Worm (Caenorhabditis elegans) whole organism, L1 larva: ENCODE results near the gene str-60.

Experiments used
- C04F5.9 ChIP-seq: sonication (generic microtip); optimal IDR thresholded peaks from 2 replicates; lab custom pipeline; 2016; ENCODE audit warnings: missing genetic modification characterization, missing compliant biosample characterization
- C16A3.4 ChIP-seq: fragments of 150-350 bp; optimal IDR thresholded peaks from 2 replicates; lab custom pipeline; 2014; ENCODE audit warnings: missing biosample characterization, missing genetic modification characterization
- alr-1 ChIP-seq: fragments of 200-800 bp; sonication (Bioruptor generic); optimal IDR thresholded peaks from 2 replicates; lab custom pipeline; 2018; ENCODE audit warnings: borderline replicate concordance, mild to moderate bottlenecking, missing genetic modification characterization, missing compliant biosample characterization
- aly-2 ChIP-seq: fragments of 150-350 bp; optimal IDR thresholded peaks from 2 replicates; lab custom pipeline; 2014; ENCODE audit warnings: missing biosample characterization, missing genetic modification characterization
- ama-1 ChIP-seq: fragments of 150-350 bp; optimal IDR thresholded peaks from 2 replicates; lab custom pipeline; 2014
- blmp-1 ChIP-seq: fragments of 150-350 bp; optimal IDR thresholded peaks from 2 replicates; lab custom pipeline; 2014; ENCODE audit warnings: missing biosample characterization, missing genetic modification characterization
- ceh-82 ChIP-seq, 3 experiments: fragments of 150-350 bp in 1 of 3; sonication (generic microtip) in 2 of 3; optimal IDR thresholded peaks; 2 replicates each; lab custom pipeline; 2014 to 2017; ENCODE audit warnings: missing biosample characterization in 3 of 3, missing genetic modification characterization in 3 of 3
- ceh-88 ChIP-seq: fragments of 200-800 bp; sonication (Bioruptor generic); IDR thresholded peaks from 2 replicates; pipeline ENCODE4 v1.3.6; 2022; ENCODE audit warnings: missing genetic modification characterization, missing compliant biosample characterization
- ceh-90 ChIP-seq: sonication (generic microtip); optimal IDR thresholded peaks from 2 replicates; lab custom pipeline; 2016; ENCODE audit warnings: missing genetic modification characterization, missing compliant biosample characterization
- ces-1 ChIP-seq: fragments of 150-350 bp; optimal IDR thresholded peaks from 2 replicates; lab custom pipeline; 2014; ENCODE audit warnings: missing biosample characterization, missing genetic modification reagents, missing genetic modification characterization
- dpl-1 ChIP-seq, 3 experiments: fragments of 150-350 bp in 2 of 3; sonication (generic microtip) in 1 of 3; optimal IDR thresholded peaks; 2 replicates each; lab custom pipeline; 2014 to 2017; ENCODE audit warnings: missing biosample characterization in 3 of 3, missing genetic modification characterization in 3 of 3, missing genetic modification reagents in 3 of 3
- efl-1 ChIP-seq, 4 experiments: fragments of 150-350 bp; optimal IDR thresholded peaks in 3 of 4; peaks in 1 of 4; 1 replicate in 1 of 4; 2 replicates in 3 of 4; lab custom pipeline; 2014; ENCODE audit warnings: missing biosample characterization in 2 of 4, missing genetic modification characterization in 2 of 4, missing genetic modification reagents in 2 of 4
- egl-13 ChIP-seq: sonication (generic microtip); optimal IDR thresholded peaks from 2 replicates; lab custom pipeline; 2016; ENCODE audit warnings: missing genotype, missing genetic modification reagents, missing genetic modification characterization, missing compliant biosample characterization
- elt-3 ChIP-seq, 6 experiments: fragments of 150-350 bp in 1 of 6; sonication (generic microtip); optimal IDR thresholded peaks; 2 replicates each; lab custom pipeline; 2017 to 2018; ENCODE audit warnings: missing biosample characterization in 6 of 6, missing genetic modification characterization in 6 of 6, inconsistent platforms in 1 of 6
- fkh-8 ChIP-seq: sonication (generic microtip); optimal IDR thresholded peaks from 2 replicates; lab custom pipeline; 2016; ENCODE audit warnings: mild to moderate bottlenecking, missing genetic modification characterization, missing compliant biosample characterization
- fos-1 ChIP-seq: fragments of 150-350 bp; optimal IDR thresholded peaks from 2 replicates; lab custom pipeline; 2014; ENCODE audit warnings: missing biosample characterization, missing genetic modification characterization
- grh-1 ChIP-seq: fragments of 200-800 bp; sonication (Bioruptor generic); IDR thresholded peaks from 2 replicates; pipeline ENCODE4 v1.3.6; 2022; ENCODE audit warnings: missing genetic modification reagents, missing genetic modification characterization, missing compliant biosample characterization
- hlh-4 ChIP-seq: sonication (generic microtip); optimal IDR thresholded peaks from 2 replicates; lab custom pipeline; 2016; ENCODE audit warnings: mild to moderate bottlenecking, missing genetic modification characterization, missing compliant biosample characterization
- hpl-2 ChIP-seq: fragments of 150-350 bp; optimal IDR thresholded peaks from 2 replicates; lab custom pipeline; 2014; ENCODE audit warnings: missing biosample characterization, missing genetic modification reagents, missing genetic modification characterization
- irx-1 ChIP-seq: sonication (generic microtip); optimal IDR thresholded peaks from 2 replicates; lab custom pipeline; 2016; ENCODE audit warnings: missing genetic modification characterization, missing compliant biosample characterization
- isw-1 ChIP-seq: fragments of 200-800 bp; sonication (Bioruptor generic); IDR thresholded peaks from 2 replicates; pipeline ENCODE4 v1.3.6; 2022; ENCODE audit warnings: missing genetic modification characterization, missing compliant biosample characterization
- jun-1 ChIP-seq: fragments of 150-350 bp; optimal IDR thresholded peaks from 2 replicates; lab custom pipeline; 2014; ENCODE audit warnings: missing biosample characterization, missing genetic modification reagents, missing genetic modification characterization
- lin-13 ChIP-seq: fragments of 150-350 bp; optimal IDR thresholded peaks from 2 replicates; lab custom pipeline; 2014; ENCODE audit warnings: missing biosample characterization, missing genetic modification reagents, missing genetic modification characterization
- lin-35 ChIP-seq, 2 experiments: fragments of 150-350 bp; optimal IDR thresholded peaks; 2 replicates each; lab custom pipeline; 2014; ENCODE audit warnings: missing biosample characterization in 2 of 2, missing genetic modification characterization in 2 of 2, missing genetic modification reagents in 2 of 2
- lin-39 ChIP-seq: fragments of 150-350 bp; optimal IDR thresholded peaks from 2 replicates; lab custom pipeline; 2014; ENCODE audit warnings: missing biosample characterization, missing genetic modification reagents, missing genetic modification characterization
- nhr-11 ChIP-seq: fragments of 150-350 bp; optimal IDR thresholded peaks from 2 replicates; lab custom pipeline; 2014; ENCODE audit warnings: missing biosample characterization, missing genetic modification characterization
- nhr-47 ChIP-seq: sonication (generic microtip); optimal IDR thresholded peaks from 2 replicates; lab custom pipeline; 2016; ENCODE audit warnings: mild to moderate bottlenecking, missing genetic modification characterization, moderate library complexity, missing compliant biosample characterization
- nhr-71 ChIP-seq: sonication (generic microtip); optimal IDR thresholded peaks from 2 replicates; lab custom pipeline; 2016; ENCODE audit warnings: mild to moderate bottlenecking, missing genetic modification characterization, moderate library complexity, missing compliant biosample characterization
- nhr-76 ChIP-seq: sonication (generic microtip); optimal IDR thresholded peaks from 2 replicates; lab custom pipeline; 2017; ENCODE audit warnings: missing biosample characterization, missing genetic modification characterization
- nhr-84 ChIP-seq: sonication (generic microtip); optimal IDR thresholded peaks from 2 replicates; lab custom pipeline; 2017; ENCODE audit warnings: missing biosample characterization, missing genetic modification characterization
- nhr-85 ChIP-seq: sonication (generic microtip); peaks from one replicate; lab custom pipeline; 2016; ENCODE audit warnings: missing genetic modification characterization, inconsistent platforms, missing compliant biosample characterization
- nhr-90 ChIP-seq: sonication (generic microtip); optimal IDR thresholded peaks from 2 replicates; lab custom pipeline; 2016; ENCODE audit warnings: mild to moderate bottlenecking, missing genetic modification characterization, missing compliant biosample characterization; ENCODE audit not compliant: poor library complexity
- skn-1 ChIP-seq: fragments of 150-350 bp; optimal IDR thresholded peaks from 2 replicates; lab custom pipeline; 2014; ENCODE audit warnings: missing biosample characterization, missing genetic modification characterization
- snpc-4 ChIP-seq: fragments of 150-350 bp; optimal IDR thresholded peaks from 2 replicates; lab custom pipeline; 2014; ENCODE audit warnings: missing biosample characterization, missing genetic modification characterization
- snu-23 ChIP-seq: sonication (generic microtip); optimal IDR thresholded peaks from 2 replicates; lab custom pipeline; 2016; ENCODE audit warnings: missing genetic modification characterization, missing compliant biosample characterization
- sox-4 ChIP-seq: sonication (generic microtip); optimal IDR thresholded peaks from 2 replicates; lab custom pipeline; 2016; ENCODE audit warnings: missing genetic modification characterization, missing compliant biosample characterization
- sptf-1 ChIP-seq: fragments of 150-350 bp; optimal IDR thresholded peaks from 2 replicates; lab custom pipeline; 2014; ENCODE audit warnings: missing biosample characterization, missing genetic modification characterization
- sup-37 ChIP-seq: fragments of 200-800 bp; sonication (Bioruptor generic); optimal IDR thresholded peaks from 2 replicates; lab custom pipeline; 2018; ENCODE audit warnings: mild to moderate bottlenecking, missing genetic modification characterization, missing compliant biosample characterization
- swsn-7 ChIP-seq: sonication (generic microtip); optimal IDR thresholded peaks from 2 replicates; lab custom pipeline; 2016; ENCODE audit warnings: missing genetic modification characterization, missing compliant biosample characterization
- tbx-2 ChIP-seq: sonication (generic microtip); optimal IDR thresholded peaks from 2 replicates; lab custom pipeline; 2016; ENCODE audit warnings: missing genetic modification characterization, missing compliant biosample characterization
- tlp-1 ChIP-seq: fragments of 150-350 bp; optimal IDR thresholded peaks from 2 replicates; lab custom pipeline; 2014; ENCODE audit warnings: missing biosample characterization, missing genetic modification characterization
- unc-130 ChIP-seq: fragments of 150-350 bp; optimal IDR thresholded peaks from 2 replicates; lab custom pipeline; 2017; ENCODE audit warnings: missing biosample characterization, missing genetic modification characterization, inconsistent platforms
- unc-30 ChIP-seq: sonication (generic microtip); optimal IDR thresholded peaks from 2 replicates; lab custom pipeline; 2017; ENCODE audit warnings: missing biosample characterization, missing genetic modification characterization
- unc-98 ChIP-seq: fragments of 200-800 bp; sonication (Bioruptor generic); IDR thresholded peaks from 2 replicates; pipeline ENCODE4 v1.3.6; 2022; ENCODE audit warnings: missing genetic modification characterization, missing compliant biosample characterization
- vab-15 ChIP-seq: sonication (generic microtip); optimal IDR thresholded peaks from 2 replicates; lab custom pipeline; 2017; ENCODE audit warnings: missing genotype, mild to moderate bottlenecking, missing genetic modification characterization, missing compliant biosample characterization
- zip-4 ChIP-seq: fragments of 200-800 bp; sonication (Bioruptor generic); optimal IDR thresholded peaks from 2 replicates; lab custom pipeline; 2018; ENCODE audit warnings: mild to moderate bottlenecking, missing genetic modification characterization, moderate library complexity, missing compliant biosample characterization
- ztf-4 ChIP-seq: fragments of 150-350 bp; optimal IDR thresholded peaks from 2 replicates; lab custom pipeline; 2014; ENCODE audit warnings: missing biosample characterization, missing genetic modification characterization

Gene str-60

DNA sequence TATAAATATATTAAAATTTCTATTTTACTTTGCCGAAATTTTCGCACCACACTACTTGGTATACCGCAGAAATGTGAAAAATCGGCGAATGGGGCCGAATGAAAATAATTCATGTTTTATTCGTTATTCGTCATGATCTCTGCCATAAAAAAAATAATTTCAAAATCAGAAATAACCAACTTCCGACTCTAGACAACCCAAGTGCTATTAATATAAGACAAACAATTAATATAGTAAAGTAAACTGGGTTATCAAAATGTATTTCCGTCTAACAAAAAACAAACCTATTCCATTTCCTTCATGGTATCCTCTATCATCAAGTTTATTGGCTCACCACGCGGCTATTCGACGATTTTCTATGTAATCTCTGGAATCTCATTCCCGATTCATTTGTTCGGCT is 32.0 kb upstream of the str-60 start, which contains the start of gene srh-293:
srh-293 (plus strand) TSS at position 301 of the 400 bp plus-strand sequence.
- TF ChIP-seq snpc-4 (tag; lab: Kevin White, UChicago) (no peak), C16A3.4 (no peak), hlh-4 (tag; lab: Kevin White, UChicago) (no peak)

DNA sequence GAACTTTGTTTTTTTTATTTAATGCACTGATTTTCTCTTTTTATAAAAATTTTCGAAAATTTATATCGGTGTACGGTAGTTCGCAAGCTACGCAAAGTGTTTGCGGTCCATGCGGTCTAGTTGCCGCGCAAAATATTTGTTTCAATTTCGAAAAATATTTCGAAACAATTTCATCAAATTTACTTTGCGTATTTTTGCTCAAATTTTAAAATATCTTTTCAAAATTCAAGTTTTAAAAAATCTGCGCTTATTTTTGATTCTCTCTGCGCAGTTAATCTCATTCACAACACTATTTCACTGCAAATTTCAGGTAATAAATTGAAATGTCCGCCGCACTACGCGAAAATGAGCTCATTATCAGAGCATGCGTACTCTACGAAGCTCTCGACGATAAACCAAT is 30.4 kb upstream of the str-60 start, which contains the start of gene fbxa-197:
fbxa-197 (plus strand) TSS at position 301 of the 400 bp plus-strand sequence.
- TF ChIP-seq ceh-90 (tag; lab: Kevin White, UChicago): no peak
- TF ChIP-seq fos-1: no peak
- no peak for TF ChIP-seq snpc-4 (tag; lab: Kevin White, UChicago)
- TF ChIP-seq nhr-84 (tag; lab: Kevin White, UChicago): no peak
- TF ChIP-seq grh-1: no peak
- TF ChIP-seq sup-37 (GFP tag; lab: Kevin White, UChicago): no peak
- no peak for TF ChIP-seq elt-3 (tag; optimal IDR thresholded peaks at IDR 0.05; lab: Kevin White, UChicago)
- no peak for TF ChIP-seq irx-1 (tag; lab: Kevin White, UChicago)
- no peak for TF ChIP-seq jun-1 (tag; lab: Kevin White, UChicago)

- TF ChIP-seq ceh-90 (tag; lab: Kevin White, UChicago) (no peak), fkh-8 (tag; lab: Kevin White, UChicago) (peak; percentile 28), nhr-85 (tag; lab: Kevin White, UChicago) (no peak)
Measured at ce11 chrV:15870356-15870755, 27.4 kb upstream of the str-60 start, which contains the start of gene str-57. TSS of gene str-57 (plus strand) at chrV:15870656.

ce11 chrV:15872273-15872672 is 25.5 kb upstream of the str-60 start, which contains the start of gene str-56:
TSS of gene str-56 (plus strand) at chrV:15872573.
- no peak for TF ChIP-seq nhr-71 (tag; lab: Kevin White, UChicago)
- no peak for TF ChIP-seq unc-98
- no peak for TF ChIP-seq C04F5.9 (tag; lab: Kevin White, UChicago)
- TF ChIP-seq tlp-1: no peak
- no peak for TF ChIP-seq tbx-2 (tag; lab: Kevin White, UChicago)
- TF ChIP-seq vab-15: no peak
- no peak for TF ChIP-seq nhr-76 (tag; lab: Kevin White, UChicago)
- TF ChIP-seq hpl-2 (GFP tag; lab: Kevin White, UChicago): no peak
- TF ChIP-seq lin-35 (GFP tag; optimal IDR thresholded peaks at IDR 0.05; lab: Kevin White, UChicago): no peak
- TF ChIP-seq sptf-1 (tag; lab: Kevin White, UChicago): no peak
- no peak for TF ChIP-seq isw-1 (GFP tag; lab: Robert Waterston, UW)
- no peak for TF ChIP-seq snu-23
- TF ChIP-seq nhr-11 (tag; lab: Kevin White, UChicago): no peak
- TF ChIP-seq ceh-82 (tag; optimal IDR thresholded peaks at IDR 0.05; lab: Kevin White, UChicago): no peak
- no peak for TF ChIP-seq ama-1 (lab: Kevin White, UChicago)
- no peak for TF ChIP-seq blmp-1 (tag; lab: Kevin White, UChicago)
- TF ChIP-seq unc-130 (tag; lab: Kevin White, UChicago): no peak
- TF ChIP-seq lin-39: no peak
- TF ChIP-seq unc-30 (tag; lab: Kevin White, UChicago): no peak
- no peak for TF ChIP-seq egl-13

ce11 chrV:15873762-15874161 is 24.0 kb upstream of the str-60 start:
- TF ChIP-seq swsn-7 (peak; percentile 69), ceh-88 (0 out of 2 replicates have a peak, but pooled peaks have one; percentile 11), aly-2 (peak; percentile 44), lin-13 (GFP tag; lab: Kevin White, UChicago) (no peak), sox-4 (tag; lab: Kevin White, UChicago) (peak; percentile 24), tbx-2 (tag; lab: Kevin White, UChicago) (peak; percentile 56), lin-35 (GFP tag; optimal IDR thresholded peaks at IDR 0.05; lab: Kevin White, UChicago) (peak; percentile 52 to 82), skn-1 (peak; percentile 84), ztf-4 (peak; percentile 8), ces-1 (GFP tag; lab: Kevin White, UChicago) (no peak), snu-23 (peak; percentile 81), zip-4 (GFP tag; lab: Kevin White, UChicago) (peak; percentile 18), nhr-47 (tag; lab: Kevin White, UChicago) (peak; percentile 81), efl-1 (optimal IDR thresholded peaks at IDR 0.05; lab: Kevin White, UChicago) (peak; percentile 52 to 66), efl-1 (GFP tag; optimal IDR thresholded peaks at IDR 0.05 in 1 of 2; lab: Kevin White, UChicago) (peak; percentile 51 to 96), alr-1 (no peak), nhr-90 (tag; lab: Kevin White, UChicago) (peak; percentile 76), dpl-1 (GFP tag; optimal IDR thresholded peaks at IDR 0.05; lab: Kevin White, UChicago) (peak; percentile 38 to 64 (median 51))
